Worm (Caenorhabditis elegans): ENCODE measurements around the gene exc-9.

ce11 chrIV:7906643-7907042 is 34.2 kb downstream of the exc-9 start:
- no peak for TF ChIP-seq ceh-62 (tag; optimal IDR thresholded peaks at IDR 0.05)
- no peak for TF ChIP-seq zag-1 (tag; optimal IDR thresholded peaks at IDR 0.05)
- no peak for TF ChIP-seq dve-1 (tag; optimal IDR thresholded peaks at IDR 0.05; ENCODE audit: insufficient read depth)
- no peak for TF ChIP-seq aha-1 (tag)
- TF ChIP-seq egl-43 (GFP tag; IDR thresholded peaks at IDR 0.05): no peak
